Worm (Caenorhabditis elegans): ENCODE measurements around the gene trr-1.
A peak's percentile ranks its signal among the peaks of the same experiment; 100 is the strongest.

trr-1 gene

DNA sequence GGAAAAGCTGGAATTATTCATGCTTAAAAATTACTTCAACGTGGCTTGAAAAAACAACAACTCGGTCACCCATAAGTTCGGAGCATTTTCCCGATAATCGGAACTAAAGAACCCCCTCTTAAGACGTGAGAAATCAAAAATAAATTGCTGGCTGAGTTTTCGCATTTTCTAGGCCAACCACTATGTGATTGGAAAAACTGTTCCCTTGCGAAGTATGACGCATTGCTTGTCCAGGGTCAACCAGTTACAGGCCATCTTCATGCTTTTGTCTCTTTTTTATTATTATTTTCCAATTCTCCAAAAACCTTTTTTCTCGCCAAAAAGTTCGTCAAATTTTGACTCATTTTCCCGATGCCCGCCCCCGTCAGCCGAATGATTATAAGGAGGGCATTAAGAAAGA is 44.4 kb upstream of the trr-1 start, which contains the start of gene F13D12.3:
F13D12.3 (plus strand) TSS at position 301 of the 400 bp plus-strand sequence.
- peak; percentile 21 for TF ChIP-seq aha-1 (tag)
- TF ChIP-seq ceh-32 (tag; optimal IDR thresholded peaks at IDR 0.05; ENCODE audit: poor library complexity) = no peak

DNA sequence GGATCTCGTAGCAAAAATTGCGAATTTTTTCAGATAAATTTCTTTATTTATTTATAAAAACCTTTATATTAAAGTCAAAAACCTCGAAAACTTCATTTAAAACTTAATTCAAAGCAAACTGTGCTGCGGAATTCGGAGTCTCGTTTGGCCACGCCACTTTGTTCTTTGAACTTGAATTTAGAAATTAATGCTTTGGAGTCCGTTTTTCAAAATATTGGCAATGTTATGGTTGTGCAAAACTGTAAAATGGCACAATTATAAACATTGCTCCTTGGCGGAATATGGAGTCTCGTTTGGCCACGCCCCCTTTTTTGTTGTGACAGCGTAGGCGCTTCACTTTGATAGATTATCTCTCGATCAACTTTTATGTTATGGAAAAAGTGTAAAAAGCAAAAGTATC is 43.8 kb upstream of the trr-1 start:
- TF ChIP-seq T20F7.1 (GFP tag; optimal IDR thresholded peaks at IDR 0.05) (peak; percentile 91), cey-2 (tag; optimal IDR thresholded peaks at IDR 0.05; ENCODE audit: borderline replicate concordance, insufficient read depth) (no peak), Y48G9A.11 (GFP tag; IDR thresholded peaks at IDR 0.05) (peak; percentile 76), spr-3 (GFP tag; optimal IDR thresholded peaks at IDR 0.05) (peak; percentile 93), spr-1 (tag; optimal IDR thresholded peaks at IDR 0.05) (peak; percentile 95), R02D3.7 (tag; optimal IDR thresholded peaks at IDR 0.05) (no peak)

DNA sequence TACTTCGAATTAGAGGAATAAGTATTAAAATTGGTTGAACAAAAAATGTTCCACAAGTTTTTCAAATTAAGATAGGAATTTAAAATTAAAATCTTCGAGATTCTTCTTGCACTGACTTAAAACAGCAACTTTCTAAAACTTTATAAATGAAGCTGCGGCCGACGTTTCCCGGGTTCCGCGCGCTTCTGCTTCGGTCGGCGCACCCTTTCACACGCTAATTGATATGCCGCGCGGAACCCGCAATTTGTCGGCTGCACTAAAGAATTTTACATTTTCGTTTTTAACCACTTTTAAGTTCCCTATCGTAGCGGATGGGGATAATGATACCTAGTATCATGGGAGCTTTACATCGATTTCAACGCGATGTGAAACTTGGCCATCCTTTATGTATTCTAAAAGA is 39.0 kb upstream of the trr-1 start:
- TF ChIP-seq mxl-2 (GFP tag; conservative IDR thresholded peaks at IDR 0.05) = no peak
- peak; percentile 56 for TF ChIP-seq snpc-4 (tag; optimal IDR thresholded peaks at IDR 0.05)
- no peak for TF ChIP-seq nhr-76 (tag; optimal IDR thresholded peaks at IDR 0.05)
- TF ChIP-seq nhr-102 (tag; optimal IDR thresholded peaks at IDR 0.05) = no peak
- TF ChIP-seq zag-1 (tag; optimal IDR thresholded peaks at IDR 0.05) = no peak
- no peak for TF ChIP-seq hmg-1.1 (GFP tag; IDR thresholded peaks at IDR 0.05)
- TF ChIP-seq nhr-28 (tag; optimal IDR thresholded peaks at IDR 0.05) = no peak

DNA sequence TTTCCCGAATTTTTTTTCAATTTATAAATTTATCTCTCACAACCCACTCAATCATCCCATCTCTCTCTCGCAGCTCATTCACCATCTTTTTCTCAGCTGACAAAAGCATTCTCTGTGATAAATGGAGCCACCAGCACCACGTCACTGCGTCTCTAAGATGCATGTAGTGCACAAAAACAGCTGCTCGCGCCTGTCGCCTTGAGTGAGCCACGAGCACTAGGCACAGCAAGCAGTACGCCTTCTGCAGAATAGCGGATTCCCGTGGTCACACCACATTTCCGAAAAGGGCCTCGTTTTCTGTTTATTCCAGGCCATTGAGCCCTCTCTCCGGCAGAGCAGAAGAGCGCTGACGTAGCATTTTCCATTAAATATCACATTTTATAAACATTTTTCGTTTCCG is 37.8 kb upstream of the trr-1 start, which contains the start of gene F13D12.10:
F13D12.10 (plus strand) TSS at position 231 of the 400 bp plus-strand sequence.
- no peak for TF ChIP-seq F44E2.7 (GFP tag; IDR thresholded peaks at IDR 0.05)
- TF ChIP-seq dmd-6 (GFP tag; IDR thresholded peaks at IDR 0.05) = no peak; the same call in 1 of the 2 replicates
- peak; percentile 62 for TF ChIP-seq hlh-30 (tag; optimal IDR thresholded peaks at IDR 0.05; ENCODE audit: insufficient read depth)
- no peak for TF ChIP-seq Y5F2A.4 (GFP tag; optimal IDR thresholded peaks at IDR 0.05)
- TF ChIP-seq ceh-20 (GFP tag; IDR thresholded peaks at IDR 0.05) = peak; percentile 17; the same call in 1 of the 2 replicates
- TF ChIP-seq pha-4 (GFP tag; IDR thresholded peaks at IDR 0.05) = no peak
- no peak for TF ChIP-seq pha-4 (tag; optimal IDR thresholded peaks at IDR 0.05)
- no peak for TF ChIP-seq unc-39 (tag; optimal IDR thresholded peaks at IDR 0.05)
- peak; percentile 31 for TF ChIP-seq aha-1 (tag)
- TF ChIP-seq lim-7 (GFP tag; IDR thresholded peaks at IDR 0.05) = no peak
- no peak for TF ChIP-seq spr-3 (GFP tag; optimal IDR thresholded peaks at IDR 0.05)
- TF ChIP-seq daf-19 (GFP tag; conservative IDR thresholded peaks at IDR 0.05) = no peak
- peak in 1 of 2 experiments; percentile 60 for TF ChIP-seq daf-16 (GFP tag; optimal IDR thresholded peaks at IDR 0.05)
- TF ChIP-seq daf-16 (tag; optimal IDR thresholded peaks at IDR 0.05) = no peak
- no peak for TF ChIP-seq ceh-82 (tag; optimal IDR thresholded peaks at IDR 0.05)
- TF ChIP-seq spr-1 (tag; optimal IDR thresholded peaks at IDR 0.05) = peak; percentile 3
- peak in 1 of 2 experiments; percentile 34 for TF ChIP-seq hif-1 (tag; optimal IDR thresholded peaks at IDR 0.05)
- TF ChIP-seq nhr-25 (tag; optimal IDR thresholded peaks at IDR 0.05; ENCODE audit: borderline replicate concordance, insufficient read depth) = no peak
- TF ChIP-seq nhr-11 (tag; optimal IDR thresholded peaks at IDR 0.05) = peak; percentile 59
- no peak for TF ChIP-seq ceh-62 (tag; optimal IDR thresholded peaks at IDR 0.05)
- peak in 1 of 2 experiments; percentile 21 for TF ChIP-seq lsy-2 (tag; optimal IDR thresholded peaks at IDR 0.05)
- no peak for TF ChIP-seq nhr-76 (tag; optimal IDR thresholded peaks at IDR 0.05)
- TF ChIP-seq mes-2 (tag; optimal IDR thresholded peaks at IDR 0.05; ENCODE audit: poor library complexity, severe bottlenecking) = no peak
- TF ChIP-seq Y75B8A.6 (GFP tag; IDR thresholded peaks at IDR 0.05) = no peak
- TF ChIP-seq hlh-11 (tag; optimal IDR thresholded peaks at IDR 0.05) = peak; percentile 75
- TF ChIP-seq ZK337.2 (GFP tag; IDR thresholded peaks at IDR 0.05) = no peak
- no peak for TF ChIP-seq ZK546.5 (tag; optimal IDR thresholded peaks at IDR 0.05)
- no peak for TF ChIP-seq dmd-9 (GFP tag; IDR thresholded peaks at IDR 0.05)
- no peak for TF ChIP-seq daf-8 (GFP tag; IDR thresholded peaks at IDR 0.05)
- no peak for TF ChIP-seq ztf-7 (tag; optimal IDR thresholded peaks at IDR 0.05)
- peak; percentile 35; the same call in 1 of the 2 replicates for TF ChIP-seq hmg-1.1 (GFP tag; IDR thresholded peaks at IDR 0.05)
- no peak for TF ChIP-seq gei-8 (GFP tag; optimal IDR thresholded peaks at IDR 0.05)
- TF ChIP-seq set-16 (GFP tag; IDR thresholded peaks at IDR 0.05) = peak; percentile 49
- no peak for TF ChIP-seq ceh-44 (GFP tag; IDR thresholded peaks at IDR 0.05)
- no peak for TF ChIP-seq dmd-8 (GFP tag; IDR thresholded peaks at IDR 0.05)
- no peak for TF ChIP-seq nhr-77 (tag; optimal IDR thresholded peaks at IDR 0.05)

Data from whole organism, L4 larva.